Worm (Caenorhabditis elegans) whole organism, L4/young adult: Measurements from ENCODE around the gene Y50D4C.5.

Source experiments
- W03F9.2 ChIP-seq: fragments of 150-350 bp; optimal IDR thresholded peaks from 2 replicates; lab custom pipeline; 2014; ENCODE audit warnings: missing biosample characterization, missing genetic modification characterization
- him-1 ChIP-seq: sonication (generic microtip); optimal IDR thresholded peaks from 2 replicates; lab custom pipeline; 2016; ENCODE audit warnings: missing genotype, missing genetic modification reagents, missing genetic modification characterization, missing compliant biosample characterization

DNA sequence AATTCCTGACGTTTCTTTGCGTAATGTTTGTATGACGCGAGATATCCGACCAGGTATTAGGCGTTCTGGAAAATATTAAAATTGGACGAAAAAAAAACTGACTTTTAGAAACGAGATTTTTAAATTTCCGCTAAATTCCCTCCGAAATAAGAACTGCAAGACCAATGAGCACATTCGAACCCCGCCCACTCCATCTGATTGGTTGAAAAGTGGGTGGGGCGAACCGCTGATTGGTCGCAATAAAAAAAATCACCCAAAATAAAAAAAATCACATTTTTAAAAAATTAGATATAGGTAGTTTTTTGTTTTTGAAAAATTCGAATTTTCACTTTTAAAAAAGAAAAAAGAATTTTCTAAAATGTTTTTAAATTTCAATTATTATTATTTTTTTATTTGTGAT is 54.5 kb downstream of the Y50D4C.5 start:
- TF ChIP-seq W03F9.2 (tag; lab: Kevin White, UChicago) (no peak), him-1 (no peak)
